Worm (Caenorhabditis elegans): ENCODE results near the gene lido-15.

- no peak for TF ChIP-seq chd-7 (tag; optimal IDR thresholded peaks at IDR 0.05)
- no peak for TF ChIP-seq Y53F4B.3 (GFP tag; IDR thresholded peaks at IDR 0.05)
- no peak for TF ChIP-seq ztf-26 (tag; optimal IDR thresholded peaks at IDR 0.05)
These were observed 4.0 kb upstream of the lido-15 start, which contains the start of gene F54D10.5 for ce11 chrII:3808104-3808503.
